Worm (Caenorhabditis elegans) whole organism, L2 larva: ENCODE data around the gene spin-2.

Experiments used
- F13H6.1 ChIP-seq: sonication (generic microtip); optimal IDR thresholded peaks from 2 replicates; lab custom pipeline; 2016; ENCODE audit warnings: missing genetic modification characterization, missing compliant biosample characterization
- Y55F3AM.14 ChIP-seq: fragments of 200-800 bp; sonication (Bioruptor generic); optimal IDR thresholded peaks from 2 replicates; lab custom pipeline; 2018; ENCODE audit warnings: mild to moderate bottlenecking, missing genetic modification characterization, missing compliant biosample characterization
- ZK546.5 ChIP-seq: sonication (generic microtip); optimal IDR thresholded peaks from 2 replicates; lab custom pipeline; 2017; ENCODE audit warnings: missing biosample characterization, missing genetic modification characterization
- alr-1 ChIP-seq: fragments of 150-350 bp; optimal IDR thresholded peaks from 2 replicates; lab custom pipeline; 2014; ENCODE audit warnings: missing biosample characterization, missing genetic modification characterization
- aly-2 ChIP-seq: fragments of 150-350 bp; optimal IDR thresholded peaks from 2 replicates; lab custom pipeline; 2014; ENCODE audit warnings: missing biosample characterization, missing genetic modification characterization
- ama-1 ChIP-seq: fragments of 150-350 bp; optimal IDR thresholded peaks from 2 replicates; lab custom pipeline; 2018; ENCODE audit warnings: inconsistent platforms
- blmp-1 ChIP-seq: sonication (generic microtip); optimal IDR thresholded peaks from 2 replicates; lab custom pipeline; 2017; ENCODE audit warnings: missing genetic modification characterization, mild to moderate bottlenecking, missing compliant biosample characterization, antibody characterized with exemption, moderate library complexity; ENCODE audit not compliant: insufficient read depth
- crh-2 ChIP-seq: sonication (generic microtip); optimal IDR thresholded peaks from 2 replicates; lab custom pipeline; 2017; ENCODE audit warnings: missing biosample characterization, missing genetic modification characterization
- dmd-4 ChIP-seq: sonication (generic microtip); optimal IDR thresholded peaks from 2 replicates; lab custom pipeline; 2017; ENCODE audit warnings: missing biosample characterization, missing genetic modification characterization
- egl-27 ChIP-seq: sonication (generic microtip); optimal IDR thresholded peaks from 3 replicates; lab custom pipeline; 2017; ENCODE audit warnings: missing biosample characterization, missing genetic modification reagents, missing genetic modification characterization
- fos-1 ChIP-seq: fragments of 150-350 bp; optimal IDR thresholded peaks from 2 replicates; lab custom pipeline; 2014; ENCODE audit warnings: missing biosample characterization, missing genetic modification characterization
- gmeb-1 ChIP-seq: fragments of 150-350 bp; optimal IDR thresholded peaks from 2 replicates; lab custom pipeline; 2014; ENCODE audit warnings: missing biosample characterization, missing genetic modification characterization
- lin-39 ChIP-seq: fragments of 150-350 bp; optimal IDR thresholded peaks from 2 replicates; lab custom pipeline; 2014; ENCODE audit warnings: missing biosample characterization, missing genetic modification reagents, missing genetic modification characterization
- mdl-1 ChIP-seq, 2 experiments: fragments of 150-350 bp in 1 of 2; sonication (generic microtip) in 1 of 2; optimal IDR thresholded peaks; 2 replicates each; lab custom pipeline; 2017; ENCODE audit warnings: missing biosample characterization in 2 of 2, missing genetic modification characterization in 2 of 2
- nhr-10 ChIP-seq: sonication (generic microtip); optimal IDR thresholded peaks from 2 replicates; lab custom pipeline; 2017; ENCODE audit warnings: missing biosample characterization, missing genetic modification characterization
- nhr-12 ChIP-seq: fragments of 150-350 bp; optimal IDR thresholded peaks from 2 replicates; lab custom pipeline; 2014; ENCODE audit warnings: missing biosample characterization, missing genetic modification characterization
- nhr-129 ChIP-seq: fragments of 150-350 bp; optimal IDR thresholded peaks from 2 replicates; lab custom pipeline; 2014; ENCODE audit warnings: missing biosample characterization, missing genetic modification characterization
- nhr-21 ChIP-seq: fragments of 150-350 bp; optimal IDR thresholded peaks from 2 replicates; lab custom pipeline; 2014; ENCODE audit warnings: missing biosample characterization, missing genetic modification characterization
- nhr-237 ChIP-seq: fragments of 150-350 bp; optimal IDR thresholded peaks from 2 replicates; lab custom pipeline; 2014; ENCODE audit warnings: missing biosample characterization, missing genetic modification characterization
- nhr-6 ChIP-seq: fragments of 150-350 bp; optimal IDR thresholded peaks from 2 replicates; lab custom pipeline; 2014; ENCODE audit warnings: missing biosample characterization, missing genetic modification characterization
- peb-1 ChIP-seq: fragments of 150-350 bp; optimal IDR thresholded peaks from 2 replicates; lab custom pipeline; 2014; ENCODE audit warnings: missing biosample characterization, missing genetic modification characterization
- skn-1 ChIP-seq: sonication (generic microtip); optimal IDR thresholded peaks from 2 replicates; lab custom pipeline; 2017; ENCODE audit warnings: missing biosample characterization, missing genetic modification characterization
- sma-3 ChIP-seq: sonication (generic microtip); optimal IDR thresholded peaks from 2 replicates; lab custom pipeline; 2016; ENCODE audit warnings: missing genetic modification reagents, missing genetic modification characterization, missing compliant biosample characterization
- sma-9 ChIP-seq, 2 experiments: fragments of 150-350 bp in 1 of 2; sonication (generic microtip) in 1 of 2; optimal IDR thresholded peaks; 2 replicates each; lab custom pipeline; 2014 to 2016; ENCODE audit warnings: missing genetic modification characterization in 2 of 2, mild to moderate bottlenecking in 1 of 2, missing biosample characterization in 1 of 2, missing compliant biosample characterization in 1 of 2, missing genetic modification reagents in 1 of 2, moderate library complexity in 1 of 2
- snpc-4 ChIP-seq: fragments of 150-350 bp; optimal IDR thresholded peaks from 2 replicates; lab custom pipeline; 2014; ENCODE audit warnings: missing biosample characterization, missing genetic modification characterization
- unc-39 ChIP-seq: fragments of 150-350 bp; optimal IDR thresholded peaks from 2 replicates; lab custom pipeline; 2014; ENCODE audit warnings: missing biosample characterization, missing genetic modification characterization
- unc-55 ChIP-seq: fragments of 150-350 bp; sonication (generic microtip); optimal IDR thresholded peaks from 3 replicates; lab custom pipeline; 2014; ENCODE audit warnings: missing biosample characterization, missing genetic modification reagents, missing genetic modification characterization
- unc-62 ChIP-seq: fragments of 150-350 bp; optimal IDR thresholded peaks from 2 replicates; lab custom pipeline; 2014; ENCODE audit warnings: missing biosample characterization, missing genetic modification reagents, missing genetic modification characterization
- ztf-1 ChIP-seq: fragments of 200-800 bp; sonication (Bioruptor generic); conservative IDR thresholded peaks from 2 replicates; pipeline ENCODE4 v1.3.6; 2022; ENCODE audit warnings: missing genetic modification characterization, missing compliant biosample characterization
- ztf-11 ChIP-seq: sonication (generic microtip); optimal IDR thresholded peaks from 2 replicates; lab custom pipeline; 2017; ENCODE audit warnings: missing biosample characterization, missing genetic modification characterization
- ztf-4 ChIP-seq: fragments of 150-350 bp; optimal IDR thresholded peaks from 2 replicates; lab custom pipeline; 2014; ENCODE audit warnings: missing biosample characterization, missing genetic modification characterization

The spin-2 gene

DNA sequence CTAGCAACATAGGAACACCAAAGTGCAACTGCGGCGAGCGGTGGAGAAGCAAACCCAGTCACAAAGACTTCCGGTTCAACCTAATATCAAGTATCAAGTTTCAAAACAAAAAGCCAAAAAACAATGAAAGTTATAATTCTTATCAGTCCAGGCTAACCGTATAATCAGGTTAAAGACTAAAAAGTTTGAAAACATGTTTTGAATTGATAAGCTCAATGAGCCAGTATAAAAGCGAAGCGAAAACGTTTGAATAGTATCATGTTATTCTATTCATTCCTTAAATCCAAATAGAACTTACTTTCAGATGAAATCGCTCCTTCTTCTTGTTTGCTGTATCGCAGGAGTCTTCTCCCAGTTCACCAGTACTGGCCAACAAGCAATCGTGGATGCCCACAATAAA, 35.7 kb upstream of the spin-2 start, which contains the start of gene scl-11:
Gene scl-11 (plus strand): TSS at position 301 of the 400 bp plus-strand sequence.
- no peak for TF ChIP-seq blmp-1

DNA sequence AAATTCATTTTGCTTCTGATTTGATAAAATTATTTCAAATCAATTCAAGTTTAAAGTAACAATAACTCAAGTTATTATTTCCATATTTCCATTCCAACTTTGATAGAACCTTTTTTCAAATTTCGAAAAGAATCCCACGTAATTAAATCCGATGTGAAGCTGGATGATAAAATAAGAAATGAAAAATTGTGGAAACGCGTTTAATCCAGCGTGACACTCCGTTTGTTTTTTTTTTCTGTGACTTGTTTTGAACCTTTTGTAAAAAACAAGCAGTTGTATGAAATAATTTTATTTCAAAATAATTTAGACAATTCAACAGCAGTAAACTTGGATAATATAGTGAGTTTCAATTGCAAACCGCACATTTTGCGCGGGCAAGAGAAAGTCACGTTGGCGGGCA, 34.2 kb upstream of the spin-2 start, which contains the start of gene F49E11.7:
Gene F49E11.7 (plus strand): TSS at position 301 of the 400 bp plus-strand sequence.
- TF ChIP-seq sma-3 (no peak), sma-9 (GFP tag; optimal IDR thresholded peaks at IDR 0.05; lab: Kevin White, UChicago) (no peak), sma-9 (tag; optimal IDR thresholded peaks at IDR 0.05; lab: Kevin White, UChicago) (no peak), nhr-10 (no peak), ZK546.5 (tag; lab: Kevin White, UChicago) (no peak), ztf-4 (no peak), Y55F3AM.14 (no peak), snpc-4 (no peak), aly-2 (no peak), unc-55 (GFP tag; lab: Kevin White, UChicago) (no peak), ztf-1 (GFP tag; lab: Robert Waterston, UW) (no peak), nhr-237 (no peak), skn-1 (no peak), mdl-1 (tag; optimal IDR thresholded peaks at IDR 0.05; lab: Kevin White, UChicago) (no peak), nhr-6 (no peak)
- TF ChIP-seq, all 48 proteins: peak for 0

DNA sequence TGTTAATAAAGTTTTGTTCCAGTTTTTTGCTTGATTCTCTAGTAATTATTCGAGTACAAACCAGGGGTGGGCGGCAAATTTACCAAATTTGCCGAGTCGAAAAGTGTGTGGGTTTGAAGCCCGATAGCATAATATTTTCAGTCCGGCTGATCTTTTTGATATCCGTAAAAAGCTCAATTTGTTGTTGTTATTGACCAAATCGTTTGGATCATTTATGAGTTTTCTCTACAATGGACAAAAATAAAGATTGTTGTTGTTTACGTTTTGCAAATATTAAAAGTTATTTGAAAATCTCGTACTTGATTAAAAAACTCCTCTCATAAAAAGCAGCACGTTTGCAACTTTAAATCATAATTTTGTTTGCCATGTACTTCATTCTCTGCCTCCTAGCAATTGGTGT, 30.8 kb upstream of the spin-2 start, which contains the start of gene scl-1:
Gene scl-1 (plus strand): TSS at position 301 of the 400 bp plus-strand sequence.
- TF ChIP-seq unc-62 = no peak
- TF ChIP-seq snpc-4 = no peak
- no peak for TF ChIP-seq skn-1

DNA sequence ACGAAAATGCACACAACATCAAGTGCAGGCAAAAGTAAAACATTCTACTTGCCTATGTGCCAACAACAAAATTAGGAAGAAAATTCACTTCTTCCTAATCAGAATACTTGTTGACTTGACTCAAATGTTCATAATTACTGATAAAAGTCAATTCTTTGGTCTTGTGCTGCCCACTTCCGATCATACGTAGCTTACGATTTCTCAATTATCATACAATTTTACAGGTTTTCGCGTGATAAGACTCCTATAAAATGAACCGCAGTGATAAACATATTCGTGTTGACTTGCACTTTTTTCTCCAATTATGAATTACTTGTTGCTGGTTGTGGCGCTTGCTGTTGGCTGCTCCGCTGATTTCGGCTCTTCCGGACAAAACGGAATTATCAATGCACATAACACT, 29.4 kb upstream of the spin-2 start, which contains the start of gene scl-2:
Gene scl-2 (plus strand): TSS at position 293 of the 400 bp plus-strand sequence.
- TF ChIP-seq alr-1 (tag; lab: Kevin White, UChicago) = no peak
- peak; percentile 30 for TF ChIP-seq nhr-129
- peak; percentile 46 for TF ChIP-seq gmeb-1 (tag; lab: Kevin White, UChicago)
- TF ChIP-seq egl-27 (tag; lab: Kevin White, UChicago) = peak; percentile 11
- TF ChIP-seq F13H6.1 (tag; lab: Kevin White, UChicago) = peak; percentile 12
- no peak for TF ChIP-seq dmd-4 (tag; lab: Kevin White, UChicago)
- no peak for TF ChIP-seq sma-3
- peak; percentile 98 for TF ChIP-seq fos-1 (tag; lab: Kevin White, UChicago)
- peak; percentile 68 for TF ChIP-seq skn-1
- TF ChIP-seq crh-2 = peak; percentile 54
- peak; percentile 80 for TF ChIP-seq sma-9 (GFP tag; optimal IDR thresholded peaks at IDR 0.05; lab: Kevin White, UChicago)
- no peak for TF ChIP-seq sma-9 (tag; optimal IDR thresholded peaks at IDR 0.05; lab: Kevin White, UChicago)

- no peak for TF ChIP-seq crh-2
- no peak for TF ChIP-seq unc-39 (tag; lab: Kevin White, UChicago)
- TF ChIP-seq nhr-12 (tag; lab: Kevin White, UChicago) = no peak
- TF ChIP-seq ama-1 = no peak
- no peak for TF ChIP-seq nhr-21 (tag; lab: Kevin White, UChicago)
- no peak for TF ChIP-seq gmeb-1 (tag; lab: Kevin White, UChicago)
- TF ChIP-seq ztf-11 (tag; lab: Kevin White, UChicago) = no peak
- no peak for TF ChIP-seq sma-3
These were observed 27.5 kb upstream of the spin-2 start, which contains the start of gene scl-3 for ce11 chrIV:13059284-13059683. Gene scl-3, plus strand, starts transcription at chrIV:13059584.

DNA sequence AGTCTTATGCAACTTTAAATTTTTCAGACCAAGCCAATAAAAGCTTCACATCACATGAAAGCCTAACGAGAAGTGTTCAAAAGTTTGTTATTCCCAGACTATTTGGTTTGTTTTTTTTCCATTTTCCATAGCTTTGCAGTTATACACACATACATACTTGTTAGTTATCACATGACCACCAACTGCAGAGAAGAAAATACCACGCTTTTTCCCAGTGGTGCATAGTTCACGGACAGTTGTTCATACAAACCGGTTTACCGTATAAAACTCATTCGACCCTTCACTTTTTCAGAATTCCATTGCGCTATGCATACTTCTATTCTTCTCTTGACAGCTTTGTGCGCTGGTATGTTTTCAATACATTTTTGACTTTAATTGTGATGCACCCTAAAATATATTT, 23.1 kb upstream of the spin-2 start, which contains the start of gene scl-5:
Gene scl-5 (plus strand): TSS at position 301 of the 400 bp plus-strand sequence.
- TF ChIP-seq egl-27 (tag; lab: Kevin White, UChicago) = no peak
- TF ChIP-seq aly-2 = no peak
- TF ChIP-seq dmd-4 (tag; lab: Kevin White, UChicago) = no peak
- TF ChIP-seq peb-1 (tag; lab: Kevin White, UChicago) = no peak
- TF ChIP-seq lin-39 = no peak
- no peak for TF ChIP-seq Y55F3AM.14
- no peak for TF ChIP-seq nhr-21 (tag; lab: Kevin White, UChicago)
- TF ChIP-seq sma-3 = no peak
- TF ChIP-seq unc-39 (tag; lab: Kevin White, UChicago) = no peak
- no peak for TF ChIP-seq ztf-1 (GFP tag; lab: Robert Waterston, UW)
- no peak for TF ChIP-seq unc-62
